Worm (Caenorhabditis elegans) whole organism, early embryonic: ENCODE measurements around the gene C45B2.6.

Experiments
- B0310.2 ChIP-seq: sonication (generic microtip); optimal IDR thresholded peaks from 2 replicates; lab custom pipeline; 2016; ENCODE audit warnings: mild to moderate bottlenecking, missing genetic modification characterization, missing compliant biosample characterization
- aly-1 ChIP-seq: sonication (generic microtip); optimal IDR thresholded peaks from 2 replicates; lab custom pipeline; 2016; ENCODE audit warnings: missing genetic modification characterization, missing compliant biosample characterization
- ama-1 ChIP-seq: fragments of 150-350 bp; optimal IDR thresholded peaks from 2 replicates; lab custom pipeline; 2014
- ceh-13 ChIP-seq: fragments of 200-800 bp; sonication (Bioruptor generic); optimal IDR thresholded peaks from 2 replicates; lab custom pipeline; 2018; ENCODE audit warnings: mild to moderate bottlenecking, missing genetic modification characterization, missing compliant biosample characterization
- ceh-36 ChIP-seq: sonication (generic microtip); optimal IDR thresholded peaks from 2 replicates; lab custom pipeline; 2016; ENCODE audit warnings: missing genetic modification characterization, inconsistent platforms, missing compliant biosample characterization
- ets-7 ChIP-seq: sonication (generic microtip); optimal IDR thresholded peaks from 2 replicates; lab custom pipeline; 2016; ENCODE audit warnings: missing genotype, missing genetic modification characterization, missing compliant biosample characterization
- flt-1 ChIP-seq: fragments of 200-800 bp; sonication (Bioruptor generic); IDR thresholded peaks from 2 replicates; pipeline ENCODE4 v1.3.6; 2022; ENCODE audit warnings: missing genetic modification characterization, missing compliant biosample characterization
- hmg-4 ChIP-seq: fragments of 200-800 bp; sonication (Bioruptor generic); optimal IDR thresholded peaks from 2 replicates; lab custom pipeline; 2018; ENCODE audit warnings: mild to moderate bottlenecking, missing genetic modification characterization, missing compliant biosample characterization
- pes-1 ChIP-seq: fragments of 200-800 bp; sonication (Bioruptor generic); IDR thresholded peaks from 2 replicates; pipeline ENCODE4 v1.3.6; 2022; ENCODE audit warnings: missing genetic modification reagents, missing genetic modification characterization, missing compliant biosample characterization
- sea-1 ChIP-seq: fragments of 200-800 bp; sonication (Bioruptor generic); conservative IDR thresholded peaks from 2 replicates; pipeline ENCODE4 v1.3.6; 2022; ENCODE audit warnings: missing genetic modification characterization, missing compliant biosample characterization
- tbx-11 ChIP-seq: fragments of 200-800 bp; sonication (Bioruptor generic); IDR thresholded peaks from 2 replicates; pipeline ENCODE4 v1.3.6; 2022; ENCODE audit warnings: missing genetic modification characterization, missing compliant biosample characterization
- tbx-37 ChIP-seq: fragments of 200-800 bp; sonication (Bioruptor generic); conservative IDR thresholded peaks from 2 replicates; pipeline ENCODE4 v1.3.6; 2022; ENCODE audit warnings: missing genetic modification reagents, missing genetic modification characterization, missing compliant biosample characterization
- tra-4 ChIP-seq: sonication (generic microtip); optimal IDR thresholded peaks from 2 replicates; lab custom pipeline; 2017; ENCODE audit warnings: missing genetic modification characterization, missing compliant biosample characterization

- TF ChIP-seq ama-1 (lab: Kevin White, UChicago) (no peak), tra-4 (no peak), flt-1 (no peak), ceh-13 (no peak), aly-1 (tag; lab: Kevin White, UChicago) (no peak), tbx-11 (no peak), sea-1 (no peak), B0310.2 (tag; lab: Kevin White, UChicago) (no peak), pes-1 (GFP tag; lab: Robert Waterston, UW) (no peak), ets-7 (tag; lab: Kevin White, UChicago) (no peak), hmg-4 (no peak), ceh-36 (no peak), tbx-37 (GFP tag; lab: Robert Waterston, UW) (no peak)
Measured at ce11 chrX:6098420-6098819, 45.7 kb downstream of the C45B2.6 start.
